Fruit fly (Drosophila melanogaster): ENCODE measurements around the gene CG13042.

dm6 chr3L:16351770-16352429 lies 43.6 kb upstream of the CG13042 start, which contains the start of the genes Golgin104 and Tcs3:
- TF ChIP-seq eyg (GFP tag; optimal IDR thresholded peaks at IDR 0.05) (no peak), H2.0 (GFP tag; IDR thresholded peaks at IDR 0.05) (no peak), Myb (GFP tag; optimal IDR thresholded peaks at IDR 0.05) (peak; percentile 31), croc (GFP tag; conservative IDR thresholded peaks at IDR 0.05) (no peak), mirr (GFP tag; optimal IDR thresholded peaks at IDR 0.05) (no peak)
